Fruit fly (Drosophila melanogaster) whole organism, embryonic: ENCODE measurements around the gene CG33647.

Experiments used
- BEAF-32 ChIP-seq: fragments of 200-800 bp; sonication (Bioruptor generic); optimal IDR thresholded peaks from 3 replicates; lab custom pipeline; 2017; ENCODE audit warnings: missing biosample characterization, missing genetic modification characterization, mild to moderate bottlenecking, moderate library complexity, missing genetic modification reagents
- CG10979 ChIP-seq: fragments of 200-800 bp; sonication (Bioruptor generic); optimal IDR thresholded peaks from 2 replicates; lab custom pipeline; 2018; ENCODE audit warnings: missing biosample characterization, mild to moderate bottlenecking, missing genetic modification characterization, moderate library complexity
- CG11093 ChIP-seq: fragments of 200-800 bp; sonication (Bioruptor generic); IDR thresholded peaks from 3 replicates; pipeline ENCODE4 v1.3.6; 2022; ENCODE audit warnings: missing biosample characterization, missing genetic modification characterization
- CG11247 ChIP-seq: fragments of 200-800 bp; sonication (Bioruptor generic); IDR thresholded peaks from 2 replicates; pipeline ENCODE4 v1.3.6; 2022; ENCODE audit warnings: missing biosample characterization, missing genetic modification characterization
- CG13894 ChIP-seq: fragments of 200-800 bp; sonication (Bioruptor generic); optimal IDR thresholded peaks from 3 replicates; lab custom pipeline; 2018; ENCODE audit warnings: missing biosample characterization, mild to moderate bottlenecking, missing genetic modification characterization, moderate library complexity
- CG14710 ChIP-seq: fragments of 200-800 bp; sonication (Bioruptor generic); optimal IDR thresholded peaks from 3 replicates; lab custom pipeline; 2019; ENCODE audit warnings: missing biosample characterization, mild to moderate bottlenecking, missing genetic modification characterization, moderate library complexity
- CG1602 ChIP-seq: fragments of 200-800 bp; sonication (Bioruptor generic); optimal IDR thresholded peaks from 3 replicates; lab custom pipeline; 2016; ENCODE audit warnings: missing biosample characterization, missing genetic modification characterization
- CG17361 ChIP-seq: fragments of 200-800 bp; sonication (Bioruptor generic); IDR thresholded peaks from 3 replicates; pipeline ENCODE4 v1.3.6; 2022; ENCODE audit warnings: missing biosample characterization, missing genetic modification characterization
- CG17385 ChIP-seq: fragments of 200-800 bp; sonication (Bioruptor generic); optimal IDR thresholded peaks from 3 replicates; lab custom pipeline; 2018; ENCODE audit warnings: missing biosample characterization, mild to moderate bottlenecking, missing genetic modification characterization
- CG2120 ChIP-seq: fragments of 200-800 bp; sonication (Bioruptor generic); optimal IDR thresholded peaks from 3 replicates; lab custom pipeline; 2016; ENCODE audit warnings: missing biosample characterization, missing genetic modification characterization
- CG30403 ChIP-seq: fragments of 200-800 bp; sonication (Bioruptor generic); optimal IDR thresholded peaks from 3 replicates; lab custom pipeline; 2016; ENCODE audit warnings: missing biosample characterization, missing genetic modification characterization
- CG4730 ChIP-seq: fragments of 200-800 bp; sonication (Bioruptor generic); IDR thresholded peaks from 2 replicates; pipeline ENCODE4 v1.3.6; 2022; ENCODE audit warnings: missing biosample characterization, missing genetic modification characterization
- CG6765 ChIP-seq: fragments of 200-800 bp; sonication (Bioruptor generic); optimal IDR thresholded peaks from 3 replicates; lab custom pipeline; 2017; ENCODE audit warnings: missing biosample characterization, mild to moderate bottlenecking, missing genetic modification characterization
- CG7963 ChIP-seq: fragments of 200-800 bp; sonication (Bioruptor generic); IDR thresholded peaks from 3 replicates; pipeline ENCODE4 v1.3.6; 2022; ENCODE audit warnings: missing biosample characterization, missing genetic modification characterization; ENCODE audit not compliant: partially characterized antibody
- CG9727 ChIP-seq: fragments of 200-800 bp; sonication (Bioruptor generic); optimal IDR thresholded peaks from 3 replicates; lab custom pipeline; 2017; ENCODE audit warnings: missing biosample characterization, mild to moderate bottlenecking, missing genetic modification characterization
- CG9797 ChIP-seq: fragments of 200-800 bp; sonication (Bioruptor generic); optimal IDR thresholded peaks from 3 replicates; lab custom pipeline; 2018; ENCODE audit warnings: missing biosample characterization, mild to moderate bottlenecking, missing genetic modification characterization
- D19B ChIP-seq: fragments of 200-800 bp; sonication (Bioruptor generic); optimal IDR thresholded peaks from 2 replicates; lab custom pipeline; 2017; ENCODE audit warnings: missing biosample characterization, mild to moderate bottlenecking, missing genetic modification characterization
- Dip2 ChIP-seq: fragments of 200-800 bp; sonication (Bioruptor generic); IDR thresholded peaks from 2 replicates; pipeline ENCODE4 v1.3.6; 2022; ENCODE audit warnings: missing biosample characterization, missing genetic modification characterization
- GATAe ChIP-seq: fragments of 200-800 bp; sonication (Bioruptor generic); conservative IDR thresholded peaks from 2 replicates; pipeline ENCODE4 v1.3.6; 2022; ENCODE audit warnings: missing biosample characterization, missing genetic modification characterization
- H2.0 ChIP-seq: fragments of 200-800 bp; sonication (Bioruptor generic); IDR thresholded peaks from 2 replicates; pipeline ENCODE4 v1.3.6; 2022; ENCODE audit warnings: missing biosample characterization, missing genetic modification characterization
- HLH54F ChIP-seq: fragments of 200-800 bp; sonication (Bioruptor generic); optimal IDR thresholded peaks from 3 replicates; lab custom pipeline; 2016; ENCODE audit warnings: missing biosample characterization, missing genetic modification characterization
- Hmx ChIP-seq: fragments of 200-800 bp; sonication (Bioruptor generic); optimal IDR thresholded peaks from 2 replicates; lab custom pipeline; 2016; ENCODE audit warnings: missing biosample characterization, missing genetic modification characterization
- Hr39 ChIP-seq: fragments of >200 bp; optimal IDR thresholded peaks from 2 replicates; lab custom pipeline; 2017
- Lpt ChIP-seq: fragments of >200 bp; optimal IDR thresholded peaks from 2 replicates; lab custom pipeline; 2018; ENCODE audit warnings: missing biosample characterization, missing genetic modification characterization
- NFAT ChIP-seq: fragments of 200-800 bp; sonication (Bioruptor generic); IDR thresholded peaks from 2 replicates; pipeline ENCODE4 v1.3.6; 2022; ENCODE audit warnings: missing biosample characterization, missing genetic modification characterization
- Optix ChIP-seq: fragments of 200-800 bp; sonication (Bioruptor generic); IDR thresholded peaks from 3 replicates; pipeline ENCODE4 v1.3.6; 2022; ENCODE audit warnings: missing biosample characterization, missing genetic modification characterization
- Sry-β ChIP-seq: fragments of 200-800 bp; sonication (Bioruptor generic); optimal IDR thresholded peaks from 2 replicates; lab custom pipeline; 2018; ENCODE audit warnings: missing biosample characterization, mild to moderate bottlenecking, missing genetic modification characterization, moderate library complexity
- Taf1 ChIP-seq: fragments of 200-800 bp; sonication (Bioruptor generic); IDR thresholded peaks from 2 replicates; pipeline ENCODE4 v1.3.6; 2022; ENCODE audit warnings: missing biosample characterization, missing genetic modification characterization
- aop ChIP-seq: fragments of 200-800 bp; sonication (Bioruptor generic); IDR thresholded peaks from 2 replicates; pipeline ENCODE4 v1.3.6; 2022; ENCODE audit warnings: missing biosample characterization, missing genetic modification characterization
- ash1 ChIP-seq: fragments of 200-800 bp; sonication (Bioruptor generic); optimal IDR thresholded peaks from 2 replicates; lab custom pipeline; 2018; ENCODE audit warnings: missing biosample characterization, mild to moderate bottlenecking, missing genetic modification characterization
- bcd ChIP-seq: fragments of 200-800 bp; sonication (Bioruptor generic); optimal IDR thresholded peaks from 2 replicates; lab custom pipeline; 2017; ENCODE audit warnings: missing biosample characterization, mild to moderate bottlenecking, missing genetic modification characterization
- bsh ChIP-seq, 2 experiments: fragments of 200-800 bp; sonication (Bioruptor generic); optimal IDR thresholded peaks; 2 replicates each; lab custom pipeline; 2017 to 2018; ENCODE audit warnings: mild to moderate bottlenecking in 2 of 2, missing biosample characterization in 2 of 2, missing genetic modification characterization in 2 of 2, moderate library complexity in 1 of 2
- caup ChIP-seq: fragments of 200-800 bp; sonication (Bioruptor generic); optimal IDR thresholded peaks from 3 replicates; lab custom pipeline; 2017; ENCODE audit warnings: missing biosample characterization, mild to moderate bottlenecking, missing genetic modification characterization, moderate library complexity; ENCODE audit not compliant: severe bottlenecking
- chif ChIP-seq, 2 experiments: fragments of 200-800 bp; sonication (Bioruptor generic); optimal IDR thresholded peaks; 3 replicates each; lab custom pipeline; 2016; ENCODE audit warnings: missing biosample characterization in 2 of 2, missing genetic modification characterization in 2 of 2
- crol ChIP-seq: fragments of 200-800 bp; sonication (Bioruptor generic); IDR thresholded peaks from 2 replicates; pipeline ENCODE4 v1.3.6; 2022; ENCODE audit warnings: missing biosample characterization, missing genetic modification characterization
- dysf ChIP-seq: fragments of 200-800 bp; sonication (Bioruptor generic); IDR thresholded peaks from 3 replicates; pipeline ENCODE4 v1.3.6; 2022; ENCODE audit warnings: missing biosample characterization, missing genetic modification characterization
- eyg ChIP-seq: fragments of 200-800 bp; sonication (Bioruptor generic); optimal IDR thresholded peaks from 3 replicates; lab custom pipeline; 2016; ENCODE audit warnings: missing biosample characterization, missing genetic modification characterization
- fd102C ChIP-seq: fragments of 200-800 bp; sonication (Bioruptor generic); optimal IDR thresholded peaks from 2 replicates; lab custom pipeline; 2018; ENCODE audit warnings: missing biosample characterization, mild to moderate bottlenecking, missing genetic modification characterization, moderate library complexity
- ham ChIP-seq: fragments of 200-800 bp; sonication (Bioruptor generic); IDR thresholded peaks from 2 replicates; pipeline ENCODE4 v1.3.6; 2022; ENCODE audit warnings: missing biosample characterization, missing genetic modification characterization
- lov ChIP-seq, 2 experiments: fragments of 200-800 bp in 1 of 2; fragments of >200 bp in 1 of 2; sonication (Bioruptor generic) in 1 of 2; IDR thresholded peaks in 1 of 2; optimal IDR thresholded peaks in 1 of 2; 2 replicates in 1 of 2; 3 replicates in 1 of 2; pipeline versions ENCODE4 v1.3.6 to Lab custom; 2017 to 2022; ENCODE audit warnings: missing biosample characterization in 1 of 2, missing genetic modification characterization in 1 of 2
- mam ChIP-seq: fragments of 200-800 bp; sonication (Bioruptor generic); optimal IDR thresholded peaks from 3 replicates; lab custom pipeline; 2016; ENCODE audit warnings: missing biosample characterization, missing genetic modification characterization
- sd ChIP-seq: fragments of 200-800 bp; sonication (Bioruptor generic); optimal IDR thresholded peaks from 3 replicates; lab custom pipeline; 2018; ENCODE audit warnings: missing biosample characterization, mild to moderate bottlenecking, missing genetic modification characterization, moderate library complexity
- sens-2 ChIP-seq: fragments of 200-800 bp; sonication (Bioruptor generic); IDR thresholded peaks from 2 replicates; pipeline ENCODE4 v1.3.6; 2022; ENCODE audit warnings: missing biosample characterization, missing genetic modification characterization
- sob ChIP-seq: fragments of 200-800 bp; sonication (Bioruptor generic); IDR thresholded peaks from 2 replicates; pipeline ENCODE4 v1.3.6; 2022; ENCODE audit warnings: missing biosample characterization, missing genetic modification characterization
- tgo ChIP-seq: fragments of 200-800 bp; sonication (Bioruptor generic); IDR thresholded peaks from 3 replicates; pipeline ENCODE4 v1.3.6; 2022; ENCODE audit warnings: missing biosample characterization, missing genetic modification characterization
- tll ChIP-seq, 2 experiments: fragments of 200-800 bp in 1 of 2; fragments of >200 bp in 1 of 2; sonication (Bioruptor generic) in 1 of 2; optimal IDR thresholded peaks; 2 replicates each; lab custom pipeline; 2017 to 2019; ENCODE audit warnings: missing biosample characterization in 2 of 2, missing genetic modification characterization in 2 of 2, mild to moderate bottlenecking in 1 of 2, moderate library complexity in 1 of 2
- wor ChIP-seq: fragments of 200-800 bp; sonication (Bioruptor generic); IDR thresholded peaks from 2 replicates; pipeline ENCODE4 v1.3.6; 2022; ENCODE audit warnings: missing biosample characterization, missing genetic modification characterization
- zen2 ChIP-seq: fragments of 200-800 bp; sonication (Bioruptor generic); IDR thresholded peaks from 3 replicates; pipeline ENCODE4 v1.3.6; 2022; ENCODE audit warnings: missing biosample characterization, missing genetic modification characterization; ENCODE audit not compliant: partially characterized antibody
- zfh1 ChIP-seq: fragments of 200-800 bp; sonication (Bioruptor generic); IDR thresholded peaks from 3 replicates; pipeline ENCODE4 v1.3.6; 2022; ENCODE audit warnings: missing biosample characterization, missing genetic modification characterization
- zfh2 ChIP-seq: fragments of 200-800 bp; sonication (Bioruptor generic); optimal IDR thresholded peaks from 2 replicates; lab custom pipeline; 2016; ENCODE audit warnings: missing biosample characterization, missing genetic modification characterization

Gene CG33647

dm6 chr3L:19230801-19231547 is 5.2 kb upstream of the CG33647 start (continued):
- TF ChIP-seq CG9797 (GFP tag; lab: Kevin White, UChicago) (no peak), sd (tag; lab: Kevin White, UChicago) (peak; percentile 51), zfh2 (GFP tag; lab: Kevin White, UChicago) (no peak), caup (GFP tag; lab: Kevin White, UChicago) (peak; percentile 28), CG14710 (tag; lab: Kevin White, UChicago) (peak; percentile 6), Dip2 (GFP tag; lab: Robert Waterston, UW) (no peak), CG10979 (peak; percentile 9), CG17385 (GFP tag; lab: Kevin White, UChicago) (peak; percentile 26), tgo (GFP tag; lab: Robert Waterston, UW) (peak; percentile 45; the same call in 1 of the 3 replicates), lov (optimal IDR thresholded peaks at IDR 0.05; lab: Kevin White, UChicago) (no peak), lov (GFP tag; IDR thresholded peaks at IDR 0.05; lab: Robert Waterston, UW) (no peak), CG30403 (GFP tag; lab: Kevin White, UChicago) (peak; percentile 22), CG9727 (GFP tag; lab: Kevin White, UChicago) (peak; percentile 43), CG11093 (GFP tag; lab: Robert Waterston, UW) (no peak), mam (GFP tag; lab: Kevin White, UChicago) (no peak), Sry-β (GFP tag; lab: Kevin White, UChicago) (no peak), BEAF-32 (GFP tag; lab: Kevin White, UChicago) (no peak), Hmx (no peak), eyg (GFP tag; lab: Kevin White, UChicago) (no peak), CG2120 (GFP tag; lab: Kevin White, UChicago) (peak; percentile 60), ham (no peak), CG13894 (tag; lab: Kevin White, UChicago) (peak; percentile 8), CG7963 (no peak), Optix (GFP tag; lab: Robert Waterston, UW) (no peak), D19B (GFP tag; lab: Kevin White, UChicago) (no peak), chif (GFP tag; optimal IDR thresholded peaks at IDR 0.05; lab: Kevin White, UChicago) (no peak), sob (no peak), CG11247 (no peak), crol (GFP tag; lab: Robert Waterston, UW) (peak; percentile 56; the same call in 1 of the 2 replicates), tll (GFP tag; optimal IDR thresholded peaks at IDR 0.05; lab: Kevin White, UChicago) (no peak), CG4730 (GFP tag; lab: Robert Waterston, UW) (no peak), Taf1 (GFP tag; lab: Robert Waterston, UW) (no peak), zen2 (GFP tag; lab: Robert Waterston, UW) (no peak), ash1 (GFP tag; lab: Kevin White, UChicago) (no peak), sens-2 (GFP tag; lab: Robert Waterston, UW) (no peak), wor (GFP tag; lab: Robert Waterston, UW) (no peak), NFAT (GFP tag; lab: Robert Waterston, UW) (no peak), CG17361 (GFP tag; lab: Robert Waterston, UW) (peak; percentile 46; the same call in 1 of the 3 replicates), aop (GFP tag; lab: Robert Waterston, UW) (no peak), Hr39 (lab: Kevin White, UChicago) (no peak), zfh1 (no peak), CG6765 (GFP tag; lab: Kevin White, UChicago) (no peak), fd102C (GFP tag; lab: Kevin White, UChicago) (no peak), bsh (GFP tag; optimal IDR thresholded peaks at IDR 0.05; lab: Kevin White, UChicago) (peak in 1 of 2 experiments; percentile 41), Lpt (GFP tag; lab: Kevin White, UChicago) (no peak), HLH54F (no peak), GATAe (no peak), H2.0 (GFP tag; lab: Robert Waterston, UW) (no peak), CG1602 (GFP tag; lab: Kevin White, UChicago) (no peak), dysf (GFP tag; lab: Robert Waterston, UW) (0 out of 3 replicates have a peak, but pooled peaks have one; percentile 31), bcd (GFP tag; lab: Kevin White, UChicago) (peak; percentile 23)
